Fruit fly (Drosophila melanogaster) whole organism, wandering third instar larva: ENCODE data around the gene CG13875.
A peak's percentile ranks its signal among the peaks of the same experiment; 100 is the strongest.

Source experiments
- Dfd ChIP-seq: fragments of >200 bp; optimal IDR thresholded peaks from 2 replicates; lab custom pipeline; 2017; ENCODE audit warnings: missing biosample characterization, missing genetic modification characterization
- GATAd ChIP-seq: sonication (Bioruptor generic); optimal IDR thresholded peaks from 2 replicates; lab custom pipeline; 2016; ENCODE audit warnings: missing biosample characterization, missing genetic modification characterization
- HLH106 ChIP-seq: fragments of 200-800 bp; optimal IDR thresholded peaks from 3 replicates; lab custom pipeline; 2019; ENCODE audit warnings: missing biosample characterization, mild to moderate bottlenecking, missing genetic modification characterization, moderate library complexity
- Hnf4 ChIP-seq: fragments of 200-800 bp; sonication (Bioruptor generic); optimal IDR thresholded peaks from 2 replicates; lab custom pipeline; 2016; ENCODE audit warnings: missing biosample characterization, mild to moderate bottlenecking, missing genetic modification characterization
- Hr78 ChIP-seq: fragments of >200 bp; optimal IDR thresholded peaks from 2 replicates; lab custom pipeline; 2017; ENCODE audit warnings: missing biosample characterization, missing genetic modification characterization
- Hr83 ChIP-seq: fragments of 200-300 bp; sonication (Bioruptor generic); optimal IDR thresholded peaks from 2 replicates; lab custom pipeline; 2016; ENCODE audit warnings: missing biosample characterization, mild to moderate bottlenecking, missing genetic modification characterization, moderate library complexity; ENCODE audit not compliant: poor library complexity, severe bottlenecking
- Mio ChIP-seq: sonication (Bioruptor generic); optimal IDR thresholded peaks from 2 replicates; lab custom pipeline; 2016; ENCODE audit warnings: missing biosample characterization, missing genetic modification characterization
- Myc ChIP-seq: fragments of >200 bp; optimal IDR thresholded peaks from 2 replicates; lab custom pipeline; 2017
- N ChIP-seq: fragments of >200 bp; optimal IDR thresholded peaks from 2 replicates; lab custom pipeline; 2018; ENCODE audit warnings: missing biosample characterization, missing external identifiers, missing genetic modification characterization
- OdsH ChIP-seq: fragments of 200-800 bp; sonication (Bioruptor generic); optimal IDR thresholded peaks from 2 replicates; lab custom pipeline; 2016; ENCODE audit warnings: missing biosample characterization, mild to moderate bottlenecking, missing genetic modification characterization
- Rel ChIP-seq, 2 experiments: fragments of 200-800 bp; sonication (Bioruptor generic) in 1 of 2; optimal IDR thresholded peaks; 2 replicates in 1 of 2; 3 replicates in 1 of 2; lab custom pipeline; 2016 to 2019; ENCODE audit warnings: mild to moderate bottlenecking in 2 of 2, missing biosample characterization in 2 of 2, missing genetic modification characterization in 2 of 2, moderate library complexity in 1 of 2
- Sp1 ChIP-seq: fragments of 200-800 bp; sonication (Bioruptor generic); optimal IDR thresholded peaks from 3 replicates; lab custom pipeline; 2019; ENCODE audit warnings: missing biosample characterization, mild to moderate bottlenecking, missing genetic modification characterization, moderate library complexity
- Vsx2 ChIP-seq: fragments of 200-300, 225-300 bp; sonication (Bioruptor generic); optimal IDR thresholded peaks from 2 replicates; lab custom pipeline; 2018; ENCODE audit warnings: missing biosample characterization, missing genetic modification characterization; ENCODE audit not compliant: partially characterized antibody
- br ChIP-seq: fragments of 200-800 bp; sonication (Bioruptor generic); optimal IDR thresholded peaks from 2 replicates; lab custom pipeline; 2016; ENCODE audit warnings: missing biosample characterization, missing genetic modification characterization
- brk ChIP-seq: fragments of 200-800 bp; sonication (Bioruptor generic); optimal IDR thresholded peaks from 2 replicates; lab custom pipeline; 2016; ENCODE audit warnings: missing biosample characterization, mild to moderate bottlenecking, missing genetic modification characterization
- dmrt93B ChIP-seq: fragments of 200-800 bp; sonication (Bioruptor generic); optimal IDR thresholded peaks from 2 replicates; lab custom pipeline; 2018; ENCODE audit warnings: missing biosample characterization, mild to moderate bottlenecking, missing genetic modification characterization
- dsf ChIP-seq: sonication (Bioruptor generic); optimal IDR thresholded peaks from 2 replicates; lab custom pipeline; 2016; ENCODE audit warnings: missing biosample characterization, missing genetic modification characterization, borderline replicate concordance
- ey ChIP-seq: fragments of 200-800 bp; sonication (Bioruptor generic); optimal IDR thresholded peaks from 2 replicates; lab custom pipeline; 2016; ENCODE audit warnings: missing biosample characterization, missing genetic modification characterization
- foxo ChIP-seq, 2 experiments: fragments of 200-800 bp; sonication (Bioruptor generic); optimal IDR thresholded peaks; 2 replicates in 1 of 2; 3 replicates in 1 of 2; lab custom pipeline; 2016 to 2017; ENCODE audit warnings: missing biosample characterization in 2 of 2, missing genetic modification characterization in 2 of 2
- fru ChIP-seq: fragments of 200-800 bp; sonication (Bioruptor generic); optimal IDR thresholded peaks from 3 replicates; lab custom pipeline; 2016; ENCODE audit warnings: missing biosample characterization, mild to moderate bottlenecking, missing genetic modification characterization
- h ChIP-seq: fragments of 200-800 bp; sonication (Bioruptor generic); optimal IDR thresholded peaks from 3 replicates; lab custom pipeline; 2016; ENCODE audit warnings: missing biosample characterization, mild to moderate bottlenecking, missing genetic modification characterization
- jim ChIP-seq: fragments of 175-275, 200-325 bp; sonication (Bioruptor generic); optimal IDR thresholded peaks from 2 replicates; lab custom pipeline; 2016; ENCODE audit warnings: missing biosample characterization, mild to moderate bottlenecking, missing genetic modification characterization
- lola ChIP-seq: fragments of >200 bp; optimal IDR thresholded peaks from 2 replicates; lab custom pipeline; 2017; ENCODE audit warnings: missing biosample characterization, missing genetic modification characterization
- pan ChIP-seq: fragments of >200 bp; optimal IDR thresholded peaks from 2 replicates; lab custom pipeline; 2017
- psq ChIP-seq: fragments of 200-800 bp; sonication (Bioruptor generic); optimal IDR thresholded peaks from 3 replicates; lab custom pipeline; 2017; ENCODE audit warnings: missing biosample characterization, mild to moderate bottlenecking, missing genetic modification characterization, moderate library complexity
- rgr ChIP-seq: fragments of 200-800 bp; sonication (Bioruptor generic); optimal IDR thresholded peaks from 3 replicates; lab custom pipeline; 2016; ENCODE audit warnings: missing biosample characterization, mild to moderate bottlenecking, missing genetic modification characterization
- sv ChIP-seq: fragments of 200-800 bp; sonication (Bioruptor generic); optimal IDR thresholded peaks from 3 replicates; lab custom pipeline; 2016; ENCODE audit warnings: missing biosample characterization, missing genetic modification characterization
- tai ChIP-seq: sonication (Bioruptor generic); optimal IDR thresholded peaks from 2 replicates; lab custom pipeline; 2016; ENCODE audit warnings: missing biosample characterization, missing genetic modification characterization
- usp ChIP-seq: fragments of >200 bp; optimal IDR thresholded peaks from 2 replicates; lab custom pipeline; 2017; ENCODE audit warnings: missing biosample characterization, missing genetic modification characterization
- woc ChIP-seq: sonication (Bioruptor generic); optimal IDR thresholded peaks from 2 replicates; lab custom pipeline; 2016; ENCODE audit warnings: missing biosample characterization, mild to moderate bottlenecking, missing genetic modification characterization

CG13875 gene

dm6 chr3L:136591-137280, 43.0 kb upstream of the CG13875 start:
- TF ChIP-seq brk (GFP tag; lab: Kevin White, UChicago) (peak; percentile 5), foxo (GFP tag; optimal IDR thresholded peaks at IDR 0.05; lab: Kevin White, UChicago) (peak in 1 of 2 experiments; percentile 16), rgr (GFP tag; lab: Kevin White, UChicago) (peak; percentile 58), h (GFP tag; lab: Kevin White, UChicago) (peak; percentile 60), ey (GFP tag; lab: Kevin White, UChicago) (no peak), dsf (GFP tag; lab: Kevin White, UChicago) (no peak), pan (lab: Kevin White, UChicago) (no peak), br (peak; percentile 15), Hr78 (GFP tag; lab: Kevin White, UChicago) (no peak), Hr83 (GFP tag; lab: Kevin White, UChicago) (peak; percentile 97), Vsx2 (no peak), OdsH (peak; percentile 38), Hnf4 (GFP tag; lab: Kevin White, UChicago) (peak; percentile 49)

- TF ChIP-seq HLH106 (tag; lab: Kevin White, UChicago) (no peak), woc (GFP tag; lab: Kevin White, UChicago) (no peak), ey (GFP tag; lab: Kevin White, UChicago) (no peak), Mio (no peak), N (no peak), GATAd (no peak), usp (GFP tag; lab: Kevin White, UChicago) (no peak), lola (GFP tag; lab: Kevin White, UChicago) (no peak), dmrt93B (no peak), tai (no peak), rgr (GFP tag; lab: Kevin White, UChicago) (no peak), foxo (GFP tag; optimal IDR thresholded peaks at IDR 0.05; lab: Kevin White, UChicago) (no peak), Myc (lab: Kevin White, UChicago) (no peak)
Observed at dm6 chr3L:137596-138169, 42.0 kb upstream of the CG13875 start.

dm6 chr3L:139574-140567, 39.9 kb upstream of the CG13875 start:
- TF ChIP-seq fru (peak; percentile 61), Dfd (GFP tag; lab: Kevin White, UChicago) (no peak), Rel (GFP tag; optimal IDR thresholded peaks at IDR 0.05; lab: Kevin White, UChicago) (no peak), Rel (tag; optimal IDR thresholded peaks at IDR 0.05; lab: Kevin White, UChicago) (peak; percentile 97), jim (GFP tag; lab: Kevin White, UChicago) (no peak), ey (GFP tag; lab: Kevin White, UChicago) (peak; percentile 53), rgr (GFP tag; lab: Kevin White, UChicago) (peak; percentile 43), Hnf4 (GFP tag; lab: Kevin White, UChicago) (no peak), HLH106 (tag; lab: Kevin White, UChicago) (peak; percentile 9), foxo (GFP tag; optimal IDR thresholded peaks at IDR 0.05; lab: Kevin White, UChicago) (peak in 1 of 2 experiments; percentile 48), Hr78 (GFP tag; lab: Kevin White, UChicago) (no peak), h (GFP tag; lab: Kevin White, UChicago) (peak; percentile 19), tai (no peak), Sp1 (peak; percentile 5), dmrt93B (no peak), sv (GFP tag; lab: Kevin White, UChicago) (no peak), br (peak; percentile 39), psq (peak; percentile 45), GATAd (no peak), OdsH (peak; percentile 16)
